Worm (Caenorhabditis elegans) whole organism, L4 larva: ENCODE results near the gene W10C4.1.

Source experiments
- D1046.2 ChIP-seq: fragments of 200-800 bp; sonication (Bioruptor generic); IDR thresholded peaks from 2 replicates; pipeline ENCODE4 v1.3.6; 2022; ENCODE audit warnings: missing genetic modification characterization, missing compliant biosample characterization
- F10B5.3 ChIP-seq: sonication (generic microtip); optimal IDR thresholded peaks from 2 replicates; lab custom pipeline; 2016; ENCODE audit warnings: mild to moderate bottlenecking, missing genetic modification characterization, missing compliant biosample characterization
- Y48G9A.11 ChIP-seq: fragments of 200-800 bp; sonication (Bioruptor generic); IDR thresholded peaks from 2 replicates; pipeline ENCODE4 v1.3.6; 2022; ENCODE audit warnings: missing genetic modification reagents, missing genetic modification characterization, missing compliant biosample characterization
- Y5F2A.4 ChIP-seq: fragments of 200-800 bp; sonication (Bioruptor generic); optimal IDR thresholded peaks from 2 replicates; lab custom pipeline; 2018; ENCODE audit warnings: mild to moderate bottlenecking, missing genetic modification characterization, missing compliant biosample characterization
- Y75B8A.6 ChIP-seq: fragments of 200-800 bp; sonication (Bioruptor generic); IDR thresholded peaks from 2 replicates; pipeline ENCODE4 v1.3.6; 2022; ENCODE audit warnings: missing genetic modification reagents, missing genetic modification characterization, missing compliant biosample characterization
- aha-1 ChIP-seq: fragments of 150-350 bp; peaks from one replicate; lab custom pipeline; 2014; ENCODE audit warnings: missing biosample characterization, missing genetic modification characterization
- arid-1 ChIP-seq: fragments of 200-800 bp; sonication (Bioruptor generic); conservative IDR thresholded peaks from 2 replicates; pipeline ENCODE4 v1.3.6; 2022; ENCODE audit warnings: missing genetic modification reagents, missing genetic modification characterization, missing compliant biosample characterization
- ceh-20 ChIP-seq: fragments of 200-800 bp; sonication (Bioruptor generic); IDR thresholded peaks from 2 replicates; pipeline ENCODE4 v1.3.6; 2022; ENCODE audit warnings: missing genetic modification reagents, missing genetic modification characterization, missing compliant biosample characterization
- ceh-28 ChIP-seq: fragments of 150-350 bp; optimal IDR thresholded peaks from 2 replicates; lab custom pipeline; 2014; ENCODE audit warnings: missing biosample characterization, missing genetic modification reagents, missing genetic modification characterization
- cey-2 ChIP-seq: sonication (generic microtip); optimal IDR thresholded peaks from 3 replicates; lab custom pipeline; 2017; ENCODE audit warnings: missing genetic modification characterization, mild to moderate bottlenecking, missing compliant biosample characterization, antibody characterized with exemption, borderline replicate concordance; ENCODE audit not compliant: insufficient read depth
- ctbp-1 ChIP-seq: fragments of 200-800 bp; sonication (Bioruptor generic); IDR thresholded peaks from 2 replicates; pipeline ENCODE4 v1.3.6; 2022; ENCODE audit warnings: missing genetic modification reagents, missing genetic modification characterization, missing compliant biosample characterization
- daf-16 ChIP-seq, 3 experiments: sonication (generic microtip); optimal IDR thresholded peaks; 2 replicates each; lab custom pipeline; 2016 to 2017; ENCODE audit warnings: missing genetic modification characterization in 3 of 3, missing genetic modification reagents in 3 of 3, mild to moderate bottlenecking in 2 of 3, missing compliant biosample characterization in 2 of 3, missing biosample characterization in 1 of 3, moderate library complexity in 1 of 3
- daf-19 ChIP-seq: fragments of 200-800 bp; sonication (Bioruptor generic); conservative IDR thresholded peaks from 2 replicates; pipeline ENCODE4 v1.3.6; 2022; ENCODE audit warnings: missing genetic modification characterization, missing compliant biosample characterization
- dmd-8 ChIP-seq: fragments of 200-800 bp; sonication (Bioruptor generic); IDR thresholded peaks from 2 replicates; pipeline ENCODE4 v1.3.6; 2022; ENCODE audit warnings: missing genetic modification characterization, missing compliant biosample characterization
- dpl-1 ChIP-seq: fragments of 150-350 bp; optimal IDR thresholded peaks from 2 replicates; lab custom pipeline; 2014; ENCODE audit warnings: missing biosample characterization, missing genetic modification reagents, missing genetic modification characterization
- fkh-10 ChIP-seq: fragments of 150-350 bp; optimal IDR thresholded peaks from 2 replicates; lab custom pipeline; 2014; ENCODE audit warnings: missing biosample characterization, missing genetic modification reagents, missing genetic modification characterization
- hmg-1.1 ChIP-seq: fragments of 200-800 bp; sonication (Bioruptor generic); IDR thresholded peaks from 2 replicates; pipeline ENCODE4 v1.3.6; 2022; ENCODE audit warnings: missing genetic modification reagents, missing genetic modification characterization, missing compliant biosample characterization
- jun-1 ChIP-seq: fragments of 150-350 bp; optimal IDR thresholded peaks from 2 replicates; lab custom pipeline; 2014; ENCODE audit warnings: missing biosample characterization, missing genetic modification reagents, missing genetic modification characterization
- lin-1 ChIP-seq: fragments of 200-800 bp; sonication (Bioruptor generic); IDR thresholded peaks from 2 replicates; pipeline ENCODE4 v1.3.6; 2022; ENCODE audit warnings: missing genetic modification reagents, missing genetic modification characterization, missing compliant biosample characterization
- lsy-2 ChIP-seq, 2 experiments: fragments of 150-350 bp in 1 of 2; sonication (generic microtip) in 1 of 2; optimal IDR thresholded peaks; 2 replicates each; lab custom pipeline; 2014 to 2017; ENCODE audit warnings: missing biosample characterization in 2 of 2, missing genetic modification characterization in 2 of 2
- mdl-1 ChIP-seq, 2 experiments: fragments of 150-350 bp in 1 of 2; sonication (generic microtip) in 1 of 2; optimal IDR thresholded peaks; 2 replicates each; lab custom pipeline; 2014 to 2017; ENCODE audit warnings: missing biosample characterization in 2 of 2, missing genetic modification characterization in 2 of 2
- mep-1 ChIP-seq: fragments of 150-350 bp; sonication (generic microtip); optimal IDR thresholded peaks from 3 replicates; lab custom pipeline; 2014; ENCODE audit warnings: missing biosample characterization, missing genetic modification characterization
- nhr-11 ChIP-seq: fragments of 150-350 bp; optimal IDR thresholded peaks from 2 replicates; lab custom pipeline; 2014; ENCODE audit warnings: missing biosample characterization, missing genetic modification characterization
- nhr-28 ChIP-seq: fragments of 150-350 bp; optimal IDR thresholded peaks from 2 replicates; lab custom pipeline; 2014; ENCODE audit warnings: missing biosample characterization, missing genetic modification characterization
- pha-4 ChIP-seq, 2 experiments: fragments of 150-350 bp in 1 of 2; fragments of 200-800 bp in 1 of 2; sonication (Bioruptor generic) in 1 of 2; IDR thresholded peaks in 1 of 2; optimal IDR thresholded peaks in 1 of 2; 2 replicates each; pipeline versions ENCODE4 v1.3.6 to Lab custom; 2014 to 2022; ENCODE audit warnings: missing genetic modification characterization in 2 of 2, missing genetic modification reagents in 2 of 2, missing biosample characterization in 1 of 2, missing compliant biosample characterization in 1 of 2
- php-3 ChIP-seq: fragments of 200-800 bp; sonication (Bioruptor generic); IDR thresholded peaks from 2 replicates; pipeline ENCODE4 v1.3.6; 2022; ENCODE audit warnings: missing genetic modification reagents, missing genetic modification characterization, missing compliant biosample characterization
- snpc-1.2 ChIP-seq: fragments of 200-800 bp; sonication (Bioruptor generic); IDR thresholded peaks from 2 replicates; pipeline ENCODE4 v1.3.6; 2022; ENCODE audit warnings: missing genetic modification reagents, missing genetic modification characterization, missing compliant biosample characterization
- unc-62 ChIP-seq, 3 experiments: fragments of 150-350 bp in 1 of 3; sonication (generic microtip); optimal IDR thresholded peaks in 2 of 3; peaks in 1 of 3; 1 replicate in 1 of 3; 2 replicates in 2 of 3; lab custom pipeline; 2014 to 2017; ENCODE audit warnings: missing biosample characterization in 3 of 3, missing genetic modification characterization in 3 of 3, missing genetic modification reagents in 3 of 3, missing genotype in 1 of 3
- vab-7 ChIP-seq: fragments of 200-800 bp; sonication (Bioruptor generic); IDR thresholded peaks from 2 replicates; pipeline ENCODE4 v1.3.6; 2022; ENCODE audit warnings: missing genetic modification reagents, missing genetic modification characterization, missing compliant biosample characterization
- zip-11 ChIP-seq: fragments of 200-800 bp; sonication (Bioruptor generic); IDR thresholded peaks from 2 replicates; pipeline ENCODE4 v1.3.6; 2022; ENCODE audit warnings: missing genetic modification characterization, missing compliant biosample characterization
- ztf-11 ChIP-seq: fragments of 150-350 bp; optimal IDR thresholded peaks from 2 replicates; lab custom pipeline; 2014; ENCODE audit warnings: missing biosample characterization, missing genetic modification characterization

W10C4.1 gene

ce11 chrIII:220368-220767 lies 13.4 kb upstream of the W10C4.1 start:
- peak in 1 of 2 experiments; percentile 67 for TF ChIP-seq unc-62 (GFP tag; optimal IDR thresholded peaks at IDR 0.05 in 1 of 2; lab: Kevin White, UChicago)
- no peak for TF ChIP-seq unc-62 (tag; optimal IDR thresholded peaks at IDR 0.05; lab: Kevin White, UChicago)
- TF ChIP-seq hmg-1.1 (GFP tag; lab: Robert Waterston, UW), result peak; percentile 62
- TF ChIP-seq Y75B8A.6 (GFP tag; lab: Robert Waterston, UW), result no peak

DNA sequence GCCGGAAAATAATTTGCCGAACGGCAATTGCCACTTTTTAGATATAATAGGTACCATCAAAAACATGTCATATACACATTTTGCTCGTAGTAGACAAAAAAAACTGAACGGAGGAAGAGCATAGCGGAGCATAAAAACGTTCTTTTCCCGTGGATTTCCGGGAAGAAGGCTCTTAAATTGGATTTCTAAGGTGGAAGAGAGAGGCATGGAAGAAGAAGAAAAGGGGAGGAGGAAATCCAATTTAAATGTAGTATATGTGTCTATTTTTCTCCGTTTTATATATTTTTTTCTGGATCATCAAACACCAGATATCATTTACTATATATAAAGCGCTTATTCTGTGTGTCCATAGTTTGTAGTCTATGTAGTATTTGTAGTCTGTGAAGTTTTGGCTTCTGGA lies 4.5 kb upstream of the W10C4.1 start:
- TF ChIP-seq jun-1 (tag; lab: Kevin White, UChicago), result no peak
- 0 out of 2 replicates have a peak, but pooled peaks have one; percentile 17 for TF ChIP-seq ctbp-1
- peak; percentile 15 for TF ChIP-seq fkh-10 (GFP tag; lab: Kevin White, UChicago)

ce11 chrIII:209695-210091 lies 2.8 kb upstream of the W10C4.1 start, which contains the start of gene klp-20:
TSS of gene klp-20 (plus strand) at chrIII:209992.
- TF ChIP-seq D1046.2 (GFP tag; lab: Robert Waterston, UW), result no peak
- TF ChIP-seq snpc-1.2 (GFP tag; lab: Robert Waterston, UW), result no peak
- no peak for TF ChIP-seq F10B5.3 (tag; lab: Kevin White, UChicago)
- no peak for TF ChIP-seq mdl-1 (tag; optimal IDR thresholded peaks at IDR 0.05; lab: Kevin White, UChicago)
- TF ChIP-seq Y48G9A.11 (GFP tag; lab: Robert Waterston, UW), result no peak
- no peak for TF ChIP-seq ztf-11 (tag; lab: Kevin White, UChicago)
- no peak for TF ChIP-seq ceh-20 (GFP tag; lab: Robert Waterston, UW)
- no peak for TF ChIP-seq lsy-2 (tag; optimal IDR thresholded peaks at IDR 0.05; lab: Kevin White, UChicago)
- TF ChIP-seq zip-11 (GFP tag; lab: Robert Waterston, UW), result no peak
- no peak for TF ChIP-seq Y5F2A.4 (GFP tag; lab: Kevin White, UChicago)
- TF ChIP-seq Y75B8A.6 (GFP tag; lab: Robert Waterston, UW), result no peak
- TF ChIP-seq dpl-1 (GFP tag; lab: Kevin White, UChicago), result no peak
- no peak for TF ChIP-seq nhr-28 (tag; lab: Kevin White, UChicago)
- TF ChIP-seq dmd-8, result no peak

- peak; percentile 94 for TF ChIP-seq aha-1 (tag; lab: Kevin White, UChicago)
- no peak for TF ChIP-seq php-3 (GFP tag; lab: Robert Waterston, UW)
Observed at ce11 chrIII:208793-209694, 2.1 kb upstream of the W10C4.1 start.

ce11 chrIII:203953-204352 lies 3.0 kb downstream of the W10C4.1 start:
- TF ChIP-seq unc-62 (GFP tag; optimal IDR thresholded peaks at IDR 0.05 in 1 of 2; lab: Kevin White, UChicago), result peak in 1 of 2 experiments; percentile 53
- TF ChIP-seq unc-62 (tag; optimal IDR thresholded peaks at IDR 0.05; lab: Kevin White, UChicago), result no peak
- peak; percentile 98 for TF ChIP-seq ceh-28
- TF ChIP-seq pha-4 (GFP tag; IDR thresholded peaks at IDR 0.05; lab: Robert Waterston, UW), result no peak
- TF ChIP-seq pha-4 (tag; optimal IDR thresholded peaks at IDR 0.05; lab: Kevin White, UChicago), result no peak

DNA sequence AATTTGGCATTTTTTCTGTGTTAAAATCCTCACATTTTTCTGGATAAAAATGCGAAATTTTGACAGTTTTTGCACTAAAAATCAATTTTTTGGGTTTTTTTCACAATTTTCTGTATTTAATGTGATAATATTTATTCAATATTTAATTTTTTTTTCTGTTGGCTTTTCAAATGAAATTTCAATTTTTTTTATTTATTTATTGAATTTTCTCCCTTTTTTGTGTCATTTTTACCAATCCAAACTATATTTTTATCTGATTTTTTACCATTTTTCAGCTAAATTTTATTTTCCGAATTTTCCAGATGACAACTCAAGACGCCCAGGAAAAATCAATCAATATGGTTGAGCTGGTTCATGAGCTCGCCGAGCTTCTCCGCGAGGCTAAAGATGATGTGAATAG lies 12.8 kb downstream of the W10C4.1 start, which contains the start of gene F40G9.17:
Gene F40G9.17, plus strand, starts transcription at position 301 of the 400 bp plus-strand sequence.
- TF ChIP-seq daf-19 (no peak), mep-1 (tag; lab: Kevin White, UChicago) (no peak), dpl-1 (GFP tag; lab: Kevin White, UChicago) (no peak), arid-1 (GFP tag; lab: Robert Waterston, UW) (no peak), daf-16 (GFP tag; optimal IDR thresholded peaks at IDR 0.05; lab: Kevin White, UChicago) (no peak), daf-16 (tag; optimal IDR thresholded peaks at IDR 0.05; lab: Kevin White, UChicago) (no peak), nhr-11 (tag; lab: Kevin White, UChicago) (no peak), lin-1 (GFP tag; lab: Robert Waterston, UW) (no peak), vab-7 (no peak), cey-2 (tag; lab: Kevin White, UChicago) (no peak), ceh-20 (GFP tag; lab: Robert Waterston, UW) (no peak)
